Fruit fly (Drosophila melanogaster): ENCODE results near the gene CG9737.

DNA sequence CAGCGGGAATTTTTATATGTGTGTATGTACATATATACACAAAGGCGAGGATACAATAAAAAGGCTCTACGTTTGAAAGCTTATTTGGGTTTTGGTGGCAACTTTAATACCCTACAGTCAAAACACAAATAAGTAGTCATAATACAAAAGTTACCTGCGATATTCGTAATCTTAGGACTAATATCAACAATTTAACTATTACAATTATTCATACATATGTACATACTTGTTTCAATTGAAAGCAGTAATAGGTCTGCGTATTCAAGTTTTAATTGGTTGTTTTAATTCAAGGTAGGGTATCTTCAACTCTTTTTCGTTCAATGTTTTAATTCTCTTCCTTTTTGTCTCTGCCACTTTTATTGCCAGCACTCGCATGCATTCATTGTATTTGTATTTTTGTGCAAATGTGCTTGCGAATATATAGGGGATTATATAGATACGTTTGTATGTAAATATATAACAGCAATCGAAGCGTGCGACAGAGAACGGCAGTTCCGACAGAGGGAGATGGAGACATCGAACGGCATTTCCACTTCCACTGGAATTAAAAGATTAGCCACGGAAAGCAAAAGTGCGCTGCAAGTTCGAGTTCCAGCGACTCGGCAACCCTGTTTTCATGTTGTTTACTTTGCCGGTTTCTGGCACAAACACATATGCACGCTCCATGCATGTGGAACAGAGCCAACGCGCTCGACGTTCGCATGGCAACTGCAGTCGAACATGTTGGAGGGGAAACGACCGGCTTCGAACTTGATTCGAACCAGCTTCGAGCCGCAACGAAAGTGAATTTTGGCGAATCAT, 33.6 kb upstream of the CG9737 start:
- peak; percentile 94 for TF ChIP-seq HLH106 (tag; optimal IDR thresholded peaks at IDR 0.05)
- peak; percentile 30 for TF ChIP-seq Dfd (GFP tag; optimal IDR thresholded peaks at IDR 0.05)
- peak; percentile 54 for TF ChIP-seq CrebA (GFP tag; optimal IDR thresholded peaks at IDR 0.05; ENCODE audit: borderline replicate concordance)
- TF ChIP-seq woc (GFP tag; optimal IDR thresholded peaks at IDR 0.05) = peak; percentile 94
- TF ChIP-seq sv (GFP tag; optimal IDR thresholded peaks at IDR 0.05) = peak; percentile 27
- no peak for TF ChIP-seq dsf (GFP tag; optimal IDR thresholded peaks at IDR 0.05; ENCODE audit: borderline replicate concordance)
- TF ChIP-seq N (GFP tag; optimal IDR thresholded peaks at IDR 0.05) = no peak
- peak; percentile 95 for TF ChIP-seq psq (GFP tag; optimal IDR thresholded peaks at IDR 0.05)
